Worm (Caenorhabditis elegans) whole organism, L1 larva: ENCODE measurements around the gene Y75B12B.11.

Source experiments
- dpl-1 ChIP-seq, 3 experiments: fragments of 150-350 bp in 2 of 3; sonication (generic microtip) in 1 of 3; optimal IDR thresholded peaks; 2 replicates each; lab custom pipeline; 2014 to 2017; ENCODE audit warnings: missing biosample characterization in 3 of 3, missing genetic modification characterization in 3 of 3, missing genetic modification reagents in 3 of 3
- fkh-10 ChIP-seq: sonication (generic microtip); optimal IDR thresholded peaks from 2 replicates; lab custom pipeline; 2017; ENCODE audit warnings: missing biosample characterization, missing genetic modification reagents, missing genetic modification characterization
- nhr-11 ChIP-seq: fragments of 150-350 bp; optimal IDR thresholded peaks from 2 replicates; lab custom pipeline; 2014; ENCODE audit warnings: missing biosample characterization, missing genetic modification characterization
- nhr-76 ChIP-seq: sonication (generic microtip); optimal IDR thresholded peaks from 2 replicates; lab custom pipeline; 2017; ENCODE audit warnings: missing biosample characterization, missing genetic modification characterization

DNA sequence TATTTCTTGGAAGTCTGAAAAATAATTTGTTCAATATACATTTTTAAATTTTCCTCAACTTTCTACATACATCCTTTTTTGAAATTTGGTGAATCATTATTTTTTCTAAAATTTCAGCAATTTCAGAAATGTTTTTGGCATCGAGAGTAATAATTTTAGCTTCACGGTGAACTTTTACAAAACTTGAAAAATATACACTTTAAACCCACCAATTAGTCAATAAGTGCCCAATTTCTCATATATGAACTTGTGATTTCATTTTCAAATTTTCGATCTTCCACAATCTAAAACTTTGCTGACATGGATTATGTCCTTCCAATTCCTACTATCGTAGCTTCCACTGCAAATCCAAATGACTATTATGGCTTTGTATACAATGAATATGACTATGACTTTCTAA lies 32.6 kb downstream of the Y75B12B.11 start, which contains the start of gene srw-24:
- TF ChIP-seq dpl-1 (GFP tag; optimal IDR thresholded peaks at IDR 0.05; lab: Kevin White, UChicago): no peak
- no peak for TF ChIP-seq fkh-10 (GFP tag; lab: Kevin White, UChicago)
- TF ChIP-seq nhr-11 (tag; lab: Kevin White, UChicago): no peak
- no peak for TF ChIP-seq nhr-76 (tag; lab: Kevin White, UChicago)
